Fruit fly (Drosophila melanogaster) whole organism, embryonic: ENCODE measurements around the gene Klp10A.

Experiments used
- Atf-2 ChIP-seq: fragments of 200-800 bp; sonication (Bioruptor generic); optimal IDR thresholded peaks from 2 replicates; lab custom pipeline; 2016; ENCODE audit warnings: missing biosample characterization, missing genetic modification characterization
- Blimp-1 ChIP-seq: fragments of 200-800 bp; sonication (Bioruptor generic); optimal IDR thresholded peaks from 3 replicates; lab custom pipeline; 2018; ENCODE audit warnings: missing biosample characterization, missing genetic modification characterization, mild to moderate bottlenecking, moderate library complexity, missing genetic modification reagents
- CG1024 ChIP-seq: fragments of 200-800 bp; sonication (Bioruptor generic); IDR thresholded peaks from 2 replicates; pipeline ENCODE4 v1.3.6; 2022; ENCODE audit warnings: missing biosample characterization, missing genetic modification characterization
- CG10543 ChIP-seq: fragments of 200-800 bp; sonication (Bioruptor generic); optimal IDR thresholded peaks from 3 replicates; lab custom pipeline; 2017; ENCODE audit warnings: missing biosample characterization, mild to moderate bottlenecking, missing genetic modification characterization, moderate library complexity
- CG11085 ChIP-seq: fragments of 200-800 bp; sonication (Bioruptor generic); IDR thresholded peaks from 2 replicates; pipeline ENCODE4 v1.3.6; 2022; ENCODE audit warnings: missing biosample characterization, missing genetic modification characterization
- CG11723 ChIP-seq: fragments of 200-800 bp; sonication (Bioruptor generic); optimal IDR thresholded peaks from 2 replicates; lab custom pipeline; 2017; ENCODE audit warnings: missing biosample characterization, mild to moderate bottlenecking, missing genetic modification characterization
- CG14441 ChIP-seq: fragments of 200-800 bp; sonication (Bioruptor generic); IDR thresholded peaks from 2 replicates; pipeline ENCODE4 v1.3.6; 2022; ENCODE audit warnings: missing biosample characterization, missing genetic modification characterization
- CG14965 ChIP-seq: fragments of 200-800 bp; sonication (Bioruptor generic); optimal IDR thresholded peaks from 2 replicates; lab custom pipeline; 2016; ENCODE audit warnings: missing biosample characterization, missing genetic modification characterization, borderline replicate concordance
- CG17568 ChIP-seq: fragments of 200-800 bp; sonication (Bioruptor generic); optimal IDR thresholded peaks from 2 replicates; lab custom pipeline; 2018; ENCODE audit warnings: missing biosample characterization, mild to moderate bottlenecking, missing genetic modification characterization, moderate library complexity
- CG18262 ChIP-seq: fragments of 200-800 bp; optimal IDR thresholded peaks from 3 replicates; lab custom pipeline; 2019; ENCODE audit warnings: missing biosample characterization, mild to moderate bottlenecking, missing genetic modification characterization, moderate library complexity
- CG2120 ChIP-seq: fragments of 200-800 bp; sonication (Bioruptor generic); optimal IDR thresholded peaks from 3 replicates; lab custom pipeline; 2016; ENCODE audit warnings: missing biosample characterization, missing genetic modification characterization
- CG31441 ChIP-seq: fragments of 200-800 bp; sonication (Bioruptor generic); IDR thresholded peaks from 2 replicates; pipeline ENCODE4 v1.3.6; 2022; ENCODE audit warnings: missing biosample characterization, missing genetic modification characterization
- CG3281 ChIP-seq: fragments of 200-800 bp; sonication (Bioruptor generic); optimal IDR thresholded peaks from 3 replicates; lab custom pipeline; 2017; ENCODE audit warnings: missing biosample characterization, mild to moderate bottlenecking, missing genetic modification characterization
- CG3838 ChIP-seq: fragments of 200-800 bp; sonication (Bioruptor generic); optimal IDR thresholded peaks from 3 replicates; lab custom pipeline; 2016; ENCODE audit warnings: missing biosample characterization, missing genetic modification characterization
- CG43689 ChIP-seq: fragments of 200-800 bp; sonication (Bioruptor generic); IDR thresholded peaks from 2 replicates; pipeline ENCODE4 v1.3.6; 2022; ENCODE audit warnings: missing biosample characterization, missing genetic modification characterization
- CG6791 ChIP-seq: fragments of 200-800 bp; sonication (Bioruptor generic); IDR thresholded peaks from 3 replicates; pipeline ENCODE4 v1.3.6; 2022; ENCODE audit warnings: missing biosample characterization, missing genetic modification characterization; ENCODE audit not compliant: partially characterized antibody
- CG7271 ChIP-seq: fragments of 200-800 bp; sonication (Bioruptor generic); optimal IDR thresholded peaks from 2 replicates; lab custom pipeline; 2018; ENCODE audit warnings: missing biosample characterization, mild to moderate bottlenecking, missing genetic modification characterization, moderate library complexity
- CG9437 ChIP-seq: fragments of 200-800 bp; sonication (Bioruptor generic); optimal IDR thresholded peaks from 2 replicates; lab custom pipeline; 2018; ENCODE audit warnings: missing biosample characterization, mild to moderate bottlenecking, missing genetic modification characterization
- CG9797 ChIP-seq: fragments of 200-800 bp; sonication (Bioruptor generic); optimal IDR thresholded peaks from 3 replicates; lab custom pipeline; 2018; ENCODE audit warnings: missing biosample characterization, mild to moderate bottlenecking, missing genetic modification characterization
- Dref ChIP-seq: fragments of 200-800 bp; sonication (Bioruptor generic); IDR thresholded peaks from 2 replicates; pipeline ENCODE4 v1.3.6; 2022; ENCODE audit warnings: missing biosample characterization, missing genetic modification characterization
- Eip74EF ChIP-seq, 2 experiments: fragments of 200-800 bp in 1 of 2; fragments of >200 bp in 1 of 2; sonication (Bioruptor generic) in 1 of 2; optimal IDR thresholded peaks; 2 replicates each; lab custom pipeline; 2017 to 2019; ENCODE audit warnings: missing biosample characterization in 2 of 2, missing genetic modification characterization in 2 of 2, mild to moderate bottlenecking in 1 of 2, moderate library complexity in 1 of 2
- Gug ChIP-seq: fragments of 200-800 bp; sonication (Bioruptor generic); IDR thresholded peaks from 4 replicates; pipeline ENCODE4 v1.3.6; 2022; ENCODE audit warnings: missing biosample characterization, missing genetic modification characterization
- HLH4C ChIP-seq: fragments of 200-800 bp; sonication (Bioruptor generic); IDR thresholded peaks from 3 replicates; pipeline ENCODE4 v1.3.6; 2022; ENCODE audit warnings: missing biosample characterization, missing genetic modification characterization; ENCODE audit not compliant: partially characterized antibody
- HLH54F ChIP-seq: fragments of 200-800 bp; sonication (Bioruptor generic); optimal IDR thresholded peaks from 3 replicates; lab custom pipeline; 2016; ENCODE audit warnings: missing biosample characterization, missing genetic modification characterization
- Jarid2 ChIP-seq: fragments of 200-800 bp; sonication (Bioruptor generic); optimal IDR thresholded peaks from 3 replicates; lab custom pipeline; 2017; ENCODE audit warnings: mild to moderate bottlenecking, missing biosample characterization, missing genetic modification reagents, missing genetic modification characterization
- Scr ChIP-seq: fragments of 200-800 bp; sonication (Bioruptor generic); IDR thresholded peaks from 2 replicates; pipeline ENCODE4 v1.3.6; 2022; ENCODE audit warnings: missing biosample characterization, missing genetic modification characterization; ENCODE audit not compliant: partially characterized antibody
- YL-1 ChIP-seq: fragments of 200-800 bp; sonication (Bioruptor generic); optimal IDR thresholded peaks from 3 replicates; lab custom pipeline; 2017; ENCODE audit warnings: missing biosample characterization, mild to moderate bottlenecking, missing genetic modification characterization
- chinmo ChIP-seq: fragments of 200-800 bp; sonication (Bioruptor generic); IDR thresholded peaks from 4 replicates; pipeline ENCODE4 v1.3.6; 2022; ENCODE audit warnings: missing biosample characterization, missing genetic modification characterization; ENCODE audit not compliant: partially characterized antibody
- chn ChIP-seq: fragments of 200-800 bp; sonication (Bioruptor generic); optimal IDR thresholded peaks from 2 replicates; lab custom pipeline; 2016; ENCODE audit warnings: missing biosample characterization, missing genetic modification characterization
- dysf ChIP-seq: fragments of 200-800 bp; sonication (Bioruptor generic); IDR thresholded peaks from 3 replicates; pipeline ENCODE4 v1.3.6; 2022; ENCODE audit warnings: missing biosample characterization, missing genetic modification characterization
- gfzf ChIP-seq: fragments of 200-800 bp; sonication (Bioruptor generic); optimal IDR thresholded peaks from 2 replicates; lab custom pipeline; 2016; ENCODE audit warnings: missing biosample characterization, mild to moderate bottlenecking, missing genetic modification characterization, moderate library complexity
- hb ChIP-seq: fragments of 200-800 bp; sonication (Bioruptor generic); IDR thresholded peaks from 3 replicates; pipeline ENCODE4 v1.3.6; 2022; ENCODE audit warnings: missing biosample characterization, missing genetic modification characterization; ENCODE audit not compliant: partially characterized antibody
- her ChIP-seq: fragments of 200-800 bp; sonication (Bioruptor generic); optimal IDR thresholded peaks from 2 replicates; lab custom pipeline; 2016; ENCODE audit warnings: missing biosample characterization, missing genetic modification characterization
- kah ChIP-seq: fragments of 200-800 bp; sonication (Bioruptor generic); optimal IDR thresholded peaks from 2 replicates; lab custom pipeline; 2018; ENCODE audit warnings: missing biosample characterization, mild to moderate bottlenecking, missing genetic modification characterization
- knrl ChIP-seq: fragments of 200-800 bp; sonication (Bioruptor generic); IDR thresholded peaks from 3 replicates; pipeline ENCODE4 v1.3.6; 2022; ENCODE audit warnings: missing biosample characterization, missing genetic modification characterization; ENCODE audit not compliant: partially characterized antibody
- lilli ChIP-seq: fragments of 200-800 bp; sonication (Bioruptor generic); optimal IDR thresholded peaks from 3 replicates; lab custom pipeline; 2016; ENCODE audit warnings: missing biosample characterization, missing genetic modification characterization
- lola ChIP-seq, 3 experiments: fragments of >200 bp in 2 of 3; fragments of 200-800 bp in 1 of 3; sonication (Bioruptor generic) in 1 of 3; optimal IDR thresholded peaks; 2 replicates each; lab custom pipeline; 2017 to 2019; ENCODE audit warnings: missing biosample characterization in 3 of 3, missing genetic modification characterization in 3 of 3, mild to moderate bottlenecking in 1 of 3, moderate library complexity in 1 of 3
- mam ChIP-seq: fragments of 200-800 bp; sonication (Bioruptor generic); optimal IDR thresholded peaks from 3 replicates; lab custom pipeline; 2016; ENCODE audit warnings: missing biosample characterization, missing genetic modification characterization
- row ChIP-seq: fragments of 200-800 bp; sonication (Bioruptor generic); IDR thresholded peaks from 3 replicates; pipeline ENCODE4 v1.3.6; 2022; ENCODE audit warnings: missing biosample characterization, missing genetic modification characterization
- run ChIP-seq: fragments of 200-800 bp; sonication (Bioruptor generic); optimal IDR thresholded peaks from 3 replicates; lab custom pipeline; 2018; ENCODE audit warnings: missing biosample characterization, mild to moderate bottlenecking, missing genetic modification characterization
- sc ChIP-seq, 3 experiments: fragments of >200 bp in 2 of 3; fragments of 200-800 bp in 1 of 3; sonication (Bioruptor generic) in 1 of 3; optimal IDR thresholded peaks; 2 replicates in 2 of 3; 3 replicates in 1 of 3; lab custom pipeline; 2017; ENCODE audit warnings: mild to moderate bottlenecking in 1 of 3, missing biosample characterization in 1 of 3, missing genetic modification characterization in 1 of 3, missing genetic modification reagents in 1 of 3
- shn ChIP-seq: fragments of 200-800 bp; sonication (Bioruptor generic); optimal IDR thresholded peaks from 3 replicates; lab custom pipeline; 2016; ENCODE audit warnings: missing biosample characterization, missing genetic modification characterization
- sna ChIP-seq: fragments of 200-800 bp; sonication (Bioruptor generic); IDR thresholded peaks from 2 replicates; pipeline ENCODE4 v1.3.6; 2022; ENCODE audit warnings: missing biosample characterization, missing genetic modification characterization; ENCODE audit not compliant: partially characterized antibody
- ssp ChIP-seq: fragments of 200-800 bp; sonication (Bioruptor generic); IDR thresholded peaks from 2 replicates; pipeline ENCODE4 v1.3.6; 2022; ENCODE audit warnings: missing biosample characterization, missing genetic modification characterization
- toy ChIP-seq: fragments of 200-800 bp; sonication (Bioruptor generic); IDR thresholded peaks from 2 replicates; pipeline ENCODE4 v1.3.6; 2022; ENCODE audit warnings: missing biosample characterization, missing genetic modification characterization
- usp ChIP-seq: fragments of >200 bp; optimal IDR thresholded peaks from 2 replicates; lab custom pipeline; 2017; ENCODE audit warnings: missing biosample characterization, missing genetic modification characterization
- vfl ChIP-seq: fragments of 200-800 bp; sonication (Bioruptor generic); optimal IDR thresholded peaks from 2 replicates; lab custom pipeline; 2016; ENCODE audit warnings: missing biosample characterization, missing genetic modification characterization
- yki ChIP-seq: fragments of >200 bp; optimal IDR thresholded peaks from 3 replicates; lab custom pipeline; 2018

Klp10A gene

dm6 chrX:11124749-11125508, 12.0 kb downstream of the Klp10A start, which contains the start of gene Rpt3 (continued):
- peak; percentile 73 for TF ChIP-seq CG6791 (GFP tag; lab: Robert Waterston, UW)
- no peak for TF ChIP-seq usp (GFP tag; lab: Kevin White, UChicago)
- TF ChIP-seq gfzf (GFP tag; lab: Kevin White, UChicago): peak; percentile 40
- TF ChIP-seq HLH54F (GFP tag; lab: Kevin White, UChicago): peak; percentile 2
- TF ChIP-seq sna: peak; percentile 77
- no peak for TF ChIP-seq sc (optimal IDR thresholded peaks at IDR 0.05; lab: Kevin White, UChicago)
- TF ChIP-seq sc (GFP tag; optimal IDR thresholded peaks at IDR 0.05; lab: Kevin White, UChicago): no peak
- peak; percentile 88 for TF ChIP-seq Scr
- peak; percentile 55; the same call in 2 of the 3 replicates for TF ChIP-seq row
- peak; percentile 75 for TF ChIP-seq HLH4C (GFP tag; lab: Robert Waterston, UW)
- no peak for TF ChIP-seq shn (GFP tag; lab: Kevin White, UChicago)
- no peak for TF ChIP-seq CG43689 (GFP tag; lab: Robert Waterston, UW)
- no peak for TF ChIP-seq Jarid2
- TF ChIP-seq CG7271 (tag; lab: Kevin White, UChicago): no peak
- no peak for TF ChIP-seq CG10543
- no peak for TF ChIP-seq CG11723 (GFP tag; lab: Kevin White, UChicago)
- TF ChIP-seq vfl (GFP tag; lab: Kevin White, UChicago): no peak
- no peak for TF ChIP-seq chn (GFP tag; lab: Kevin White, UChicago)
- TF ChIP-seq CG1024 (GFP tag; lab: Robert Waterston, UW): no peak
- TF ChIP-seq lilli: peak; percentile 24
- no peak for TF ChIP-seq Gug (GFP tag; lab: Robert Waterston, UW)
- TF ChIP-seq Blimp-1 (GFP tag; lab: Kevin White, UChicago): no peak
- TF ChIP-seq CG9437 (GFP tag; lab: Kevin White, UChicago): peak; percentile 5
- TF ChIP-seq CG3838: no peak
- no peak for TF ChIP-seq kah
- TF ChIP-seq hb (GFP tag; lab: Robert Waterston, UW): peak; percentile 72; the same call in 2 of the 3 replicates
- TF ChIP-seq CG18262 (tag; lab: Kevin White, UChicago): no peak
- no peak for TF ChIP-seq Atf-2 (GFP tag; lab: Kevin White, UChicago)
- no peak for TF ChIP-seq CG31441 (GFP tag; lab: Robert Waterston, UW)
- TF ChIP-seq yki (lab: Kevin White, UChicago): no peak
- TF ChIP-seq her: no peak
- TF ChIP-seq CG2120 (GFP tag; lab: Kevin White, UChicago): peak; percentile 27
- no peak for TF ChIP-seq CG14441 (GFP tag; lab: Robert Waterston, UW)
- 0 out of 4 replicates have a peak, but pooled peaks have one; percentile 33 for TF ChIP-seq chinmo (GFP tag; lab: Robert Waterston, UW)
- peak; percentile 83 for TF ChIP-seq knrl (GFP tag; lab: Robert Waterston, UW)
- peak; percentile 78 for TF ChIP-seq Dref (GFP tag; lab: Robert Waterston, UW)
- no peak for TF ChIP-seq CG3281 (GFP tag; lab: Kevin White, UChicago)
- no peak for TF ChIP-seq CG17568 (GFP tag; lab: Kevin White, UChicago)
- TF ChIP-seq toy: no peak
- TF ChIP-seq CG11085: no peak
- no peak for TF ChIP-seq ssp (GFP tag; lab: Robert Waterston, UW)
- TF ChIP-seq mam (GFP tag; lab: Kevin White, UChicago): peak; percentile 0
- peak in 1 of 3 experiments; percentile 11 for TF ChIP-seq lola (GFP tag; optimal IDR thresholded peaks at IDR 0.05; lab: Kevin White, UChicago)
- TF ChIP-seq CG9797 (GFP tag; lab: Kevin White, UChicago): peak; percentile 14
- no peak for TF ChIP-seq run (tag; lab: Kevin White, UChicago)
- TF ChIP-seq YL-1: peak; percentile 43
- no peak for TF ChIP-seq dysf (GFP tag; lab: Robert Waterston, UW)
- TF ChIP-seq Eip74EF (GFP tag; optimal IDR thresholded peaks at IDR 0.05; lab: Kevin White, UChicago): no peak
- TF ChIP-seq CG14965 (GFP tag; lab: Kevin White, UChicago): no peak
